Worm (Caenorhabditis elegans) whole organism, early embryonic: Measurements from ENCODE around the gene dpy-19.

ENCODE experiments used
- B0310.2 ChIP-seq: sonication (generic microtip); optimal IDR thresholded peaks from 2 replicates; lab custom pipeline; 2016; ENCODE audit warnings: mild to moderate bottlenecking, missing genetic modification characterization, missing compliant biosample characterization
- ama-1 ChIP-seq: fragments of 150-350 bp; optimal IDR thresholded peaks from 2 replicates; lab custom pipeline; 2014
- ceh-13 ChIP-seq: fragments of 200-800 bp; sonication (Bioruptor generic); optimal IDR thresholded peaks from 2 replicates; lab custom pipeline; 2018; ENCODE audit warnings: mild to moderate bottlenecking, missing genetic modification characterization, missing compliant biosample characterization
- ets-7 ChIP-seq: sonication (generic microtip); optimal IDR thresholded peaks from 2 replicates; lab custom pipeline; 2016; ENCODE audit warnings: missing genotype, missing genetic modification characterization, missing compliant biosample characterization
- flt-1 ChIP-seq: fragments of 200-800 bp; sonication (Bioruptor generic); IDR thresholded peaks from 2 replicates; pipeline ENCODE4 v1.3.6; 2022; ENCODE audit warnings: missing genetic modification characterization, missing compliant biosample characterization
- hmg-4 ChIP-seq: fragments of 200-800 bp; sonication (Bioruptor generic); optimal IDR thresholded peaks from 2 replicates; lab custom pipeline; 2018; ENCODE audit warnings: mild to moderate bottlenecking, missing genetic modification characterization, missing compliant biosample characterization
- hnd-1 ChIP-seq: sonication (generic microtip); optimal IDR thresholded peaks from 2 replicates; lab custom pipeline; 2016; ENCODE audit warnings: missing genetic modification characterization, missing compliant biosample characterization
- pes-1 ChIP-seq: fragments of 200-800 bp; sonication (Bioruptor generic); IDR thresholded peaks from 2 replicates; pipeline ENCODE4 v1.3.6; 2022; ENCODE audit warnings: missing genetic modification reagents, missing genetic modification characterization, missing compliant biosample characterization
- scrt-1 ChIP-seq: fragments of 200-800 bp; sonication (Bioruptor generic); IDR thresholded peaks from 2 replicates; pipeline ENCODE4 v1.3.6; 2022; ENCODE audit warnings: missing genetic modification characterization, missing compliant biosample characterization
- sea-1 ChIP-seq: fragments of 200-800 bp; sonication (Bioruptor generic); conservative IDR thresholded peaks from 2 replicates; pipeline ENCODE4 v1.3.6; 2022; ENCODE audit warnings: missing genetic modification characterization, missing compliant biosample characterization
- tbx-11 ChIP-seq: fragments of 200-800 bp; sonication (Bioruptor generic); IDR thresholded peaks from 2 replicates; pipeline ENCODE4 v1.3.6; 2022; ENCODE audit warnings: missing genetic modification characterization, missing compliant biosample characterization
- tbx-37 ChIP-seq: fragments of 200-800 bp; sonication (Bioruptor generic); conservative IDR thresholded peaks from 2 replicates; pipeline ENCODE4 v1.3.6; 2022; ENCODE audit warnings: missing genetic modification reagents, missing genetic modification characterization, missing compliant biosample characterization
- tra-4 ChIP-seq: sonication (generic microtip); optimal IDR thresholded peaks from 2 replicates; lab custom pipeline; 2017; ENCODE audit warnings: missing genetic modification characterization, missing compliant biosample characterization

ce11 chrIII:8689655-8690054 lies 22.4 kb upstream of the dpy-19 start, which contains the start of gene B0303.4:
- TF ChIP-seq scrt-1 (GFP tag; lab: Robert Waterston, UW) (no peak), ama-1 (lab: Kevin White, UChicago) (no peak), tbx-37 (GFP tag; lab: Robert Waterston, UW) (no peak), tra-4 (no peak), ceh-13 (GFP tag; lab: Kevin White, UChicago) (no peak), hnd-1 (tag; lab: Kevin White, UChicago) (no peak), tbx-11 (GFP tag; lab: Robert Waterston, UW) (no peak), ets-7 (tag; lab: Kevin White, UChicago) (no peak), pes-1 (no peak), B0310.2 (no peak), flt-1 (no peak), hmg-4 (GFP tag; lab: Kevin White, UChicago) (no peak), sea-1 (GFP tag; lab: Robert Waterston, UW) (no peak)
